ENCODE assay signal across 4 worm cellular contexts in genomic region chrII:9170048-9170447, ce11.
TF ChIP-seq lines count a peak whose summit lies in the region.

No protein-coding gene starts in this region.

TF ChIP-seq in whole organism, L1 larva, 84 proteins besides CTCF, POLR2A, EP300 and RAD21:
- TF ChIP-seq lsy-2 (tag; optimal IDR thresholded peaks at IDR 0.05; lab: Kevin White, UChicago) (no peak), aha-1 (tag; optimal IDR thresholded peaks at IDR 0.05; lab: Kevin White, UChicago) (peak; percentile 66), ztf-11 (tag; optimal IDR thresholded peaks at IDR 0.05; lab: Kevin White, UChicago) (no peak), sptf-1 (tag; optimal IDR thresholded peaks at IDR 0.05; lab: Kevin White, UChicago) (no peak)

TF ChIP-seq in whole organism, L2 larva, 48 proteins besides CTCF, POLR2A, EP300 and RAD21:
- no peak for TF ChIP-seq skn-1 (tag; optimal IDR thresholded peaks at IDR 0.05; lab: Kevin White, UChicago)
- TF ChIP-seq nhr-25 (tag; optimal IDR thresholded peaks at IDR 0.05; lab: Kevin White, UChicago) = peak; percentile 88

TF ChIP-seq in whole organism, L4 larva, 104 proteins besides CTCF, POLR2A, EP300 and RAD21:
- TF ChIP-seq mep-1 (tag; optimal IDR thresholded peaks at IDR 0.05; lab: Kevin White, UChicago) (peak; percentile 15), lin-39 (tag; optimal IDR thresholded peaks at IDR 0.05; lab: Kevin White, UChicago) (no peak), nhr-42 (GFP tag; IDR thresholded peaks at IDR 0.05; lab: Robert Waterston, UW) (no peak), F26F4.8 (GFP tag; conservative IDR thresholded peaks at IDR 0.05; lab: Robert Waterston, UW) (no peak), nhr-102 (tag; optimal IDR thresholded peaks at IDR 0.05; lab: Kevin White, UChicago) (no peak), dmd-9 (GFP tag; IDR thresholded peaks at IDR 0.05; lab: Robert Waterston, UW) (no peak), Y48G9A.11 (GFP tag; IDR thresholded peaks at IDR 0.05; lab: Robert Waterston, UW) (no peak), aha-1 (tag; lab: Kevin White, UChicago) (peak; percentile 98), F44E2.7 (GFP tag; IDR thresholded peaks at IDR 0.05; lab: Robert Waterston, UW) (no peak), zfp-2 (tag; optimal IDR thresholded peaks at IDR 0.05; lab: Kevin White, UChicago) (no peak), php-3 (GFP tag; IDR thresholded peaks at IDR 0.05; lab: Robert Waterston, UW) (no peak), nhr-237 (tag; optimal IDR thresholded peaks at IDR 0.05; lab: Kevin White, UChicago) (no peak), snpc-1.2 (GFP tag; IDR thresholded peaks at IDR 0.05; lab: Robert Waterston, UW) (no peak)
TF ChIP-seq in whole organism, L4 larva: peak in this region for 2.

TF ChIP-seq in whole organism, young adult, 124 proteins besides CTCF, POLR2A, EP300 and RAD21:
- TF ChIP-seq hmg-1.2 (GFP tag; IDR thresholded peaks at IDR 0.05; lab: Robert Waterston, UW) (no peak), madf-3 (GFP tag; IDR thresholded peaks at IDR 0.05; lab: Robert Waterston, UW) (0 out of 2 replicates have a peak, but pooled peaks have one; percentile 24)
